Worm (Caenorhabditis elegans): ENCODE data around the gene dct-13.

dct-13 gene

DNA sequence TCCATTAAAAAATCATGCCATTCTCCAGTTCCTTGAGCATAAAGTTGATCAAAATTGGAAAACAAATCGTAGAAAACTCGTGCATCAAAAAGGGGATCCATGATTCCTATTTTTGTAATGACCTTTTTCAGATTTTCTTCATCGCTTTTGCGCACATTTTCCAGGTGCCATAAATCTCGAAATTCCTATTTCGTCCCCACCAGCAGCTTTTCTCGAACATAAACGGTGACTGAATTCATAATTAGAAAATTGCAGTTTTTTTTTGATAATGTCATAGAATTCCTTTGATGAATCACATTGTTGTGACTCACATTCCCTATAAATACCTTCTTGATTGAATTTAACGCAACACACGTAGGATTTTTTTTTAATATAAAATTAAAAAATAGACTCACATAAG, 5.6 kb upstream of the dct-13 start, which contains the start of gene nhr-229:
Gene nhr-229 (minus strand): TSS at position 101 of the 400 bp plus-strand sequence.
- TF ChIP-seq Y67H2A.10 (GFP tag; conservative IDR thresholded peaks at IDR 0.05) (no peak), lin-26 (GFP tag; IDR thresholded peaks at IDR 0.05) (no peak), cebp-2 (GFP tag; IDR thresholded peaks at IDR 0.05) (no peak), F39B2.1 (GFP tag; IDR thresholded peaks at IDR 0.05) (no peak), athp-1 (tag; optimal IDR thresholded peaks at IDR 0.05) (no peak), pha-4 (tag; optimal IDR thresholded peaks at IDR 0.05) (no peak), rpc-1 (optimal IDR thresholded peaks at IDR 0.05) (no peak), rpc-1 (tag; optimal IDR thresholded peaks at IDR 0.05) (no peak), nhr-179 (tag; optimal IDR thresholded peaks at IDR 0.05) (no peak), repo-1 (tag; optimal IDR thresholded peaks at IDR 0.05) (no peak), Y79H2A.3 (GFP tag; conservative IDR thresholded peaks at IDR 0.05) (no peak), nhr-80 (tag; optimal IDR thresholded peaks at IDR 0.05) (no peak), ets-4 (GFP tag; optimal IDR thresholded peaks at IDR 0.05) (no peak), ceh-40 (GFP tag; IDR thresholded peaks at IDR 0.05) (no peak), zim-3 (tag; optimal IDR thresholded peaks at IDR 0.05) (no peak), F10E7.11 (tag; optimal IDR thresholded peaks at IDR 0.05) (no peak), F55B11.4 (tag; optimal IDR thresholded peaks at IDR 0.05; ENCODE audit: borderline replicate concordance, insufficient read depth) (no peak), Y53G8AR.9 (GFP tag; conservative IDR thresholded peaks at IDR 0.05) (no peak), atf-7 (tag; optimal IDR thresholded peaks at IDR 0.05) (no peak), zfh-2 (GFP tag; conservative IDR thresholded peaks at IDR 0.05) (no peak), B0336.3 (GFP tag; IDR thresholded peaks at IDR 0.05) (no peak)

DNA sequence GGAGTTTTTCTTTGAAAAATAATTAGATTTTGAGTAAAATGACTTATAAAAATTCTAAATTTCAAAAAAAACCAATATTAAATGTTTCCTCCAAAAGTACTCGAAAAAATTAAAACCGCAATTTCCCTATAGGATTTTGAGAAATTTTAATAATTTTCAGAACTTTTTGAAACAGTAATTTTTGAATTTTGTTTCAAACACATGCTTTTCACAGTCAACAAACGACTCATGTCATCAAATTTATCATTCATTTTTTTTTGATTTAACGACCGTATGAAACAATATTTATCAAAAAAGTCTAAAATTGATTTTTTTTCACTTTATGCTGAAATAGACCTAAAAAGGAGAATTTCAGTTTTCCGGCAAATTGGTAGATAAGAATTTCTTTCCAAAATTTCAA, 1.7 kb upstream of the dct-13 start:
- TF ChIP-seq hlh-12 (tag; optimal IDR thresholded peaks at IDR 0.05) (no peak), lsy-27 (tag; optimal IDR thresholded peaks at IDR 0.05; ENCODE audit: borderline replicate concordance, insufficient read depth) (no peak), T26A5.8 (tag; optimal IDR thresholded peaks at IDR 0.05) (no peak), hsf-1 (GFP tag; IDR thresholded peaks at IDR 0.05) (no peak), cebp-1 (GFP tag; IDR thresholded peaks at IDR 0.05) (no peak), cebp-1 (tag; optimal IDR thresholded peaks at IDR 0.05) (no peak), attf-6 (GFP tag; IDR thresholded peaks at IDR 0.05) (peak; percentile 72), D2030.7 (GFP tag; IDR thresholded peaks at IDR 0.05) (no peak), Y53G8AR.9 (GFP tag; conservative IDR thresholded peaks at IDR 0.05) (no peak), snpc-4 (GFP tag; optimal IDR thresholded peaks at IDR 0.05) (no peak), snpc-4 (tag; optimal IDR thresholded peaks at IDR 0.05) (peak in 2 of 4 experiments; percentile 35 to 69), B0336.3 (GFP tag; IDR thresholded peaks at IDR 0.05) (no peak), F33H1.4 (GFP tag; IDR thresholded peaks at IDR 0.05) (no peak), snpc-3.4 (tag; optimal IDR thresholded peaks at IDR 0.05) (no peak), chd-7 (tag; optimal IDR thresholded peaks at IDR 0.05) (no peak)

DNA sequence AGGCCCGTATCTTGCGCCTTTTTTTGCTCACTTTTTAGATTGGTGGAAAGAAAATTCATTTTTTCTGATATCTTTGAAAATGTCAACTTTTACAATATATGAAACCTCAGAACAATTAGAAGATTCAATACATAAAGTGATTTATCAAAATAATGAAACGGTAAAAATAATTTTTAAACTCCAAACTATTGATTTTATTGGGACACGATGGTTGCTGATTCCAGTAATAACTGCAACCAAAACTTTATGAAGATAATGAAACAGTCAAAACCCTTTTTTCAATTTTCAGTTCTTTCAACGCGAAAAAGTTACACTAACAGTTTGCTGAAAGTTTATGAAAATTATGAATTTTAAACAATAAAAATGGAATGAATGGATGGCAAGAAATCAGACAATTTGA, 3.9 kb downstream of the dct-13 start:
- TF ChIP-seq aptf-3 (GFP tag; IDR thresholded peaks at IDR 0.05): no peak
- no peak for TF ChIP-seq snpc-4 (GFP tag; optimal IDR thresholded peaks at IDR 0.05)
- peak in 3 of 4 experiments; percentile 26 to 59 (median 49) for TF ChIP-seq snpc-4 (tag; optimal IDR thresholded peaks at IDR 0.05)
- TF ChIP-seq attf-6 (GFP tag; IDR thresholded peaks at IDR 0.05): peak; percentile 76; the same call in 1 of the 2 replicates
- no peak for TF ChIP-seq hmg-20 (GFP tag; IDR thresholded peaks at IDR 0.05)
- TF ChIP-seq Y53G8AR.9 (GFP tag; conservative IDR thresholded peaks at IDR 0.05): no peak

DNA sequence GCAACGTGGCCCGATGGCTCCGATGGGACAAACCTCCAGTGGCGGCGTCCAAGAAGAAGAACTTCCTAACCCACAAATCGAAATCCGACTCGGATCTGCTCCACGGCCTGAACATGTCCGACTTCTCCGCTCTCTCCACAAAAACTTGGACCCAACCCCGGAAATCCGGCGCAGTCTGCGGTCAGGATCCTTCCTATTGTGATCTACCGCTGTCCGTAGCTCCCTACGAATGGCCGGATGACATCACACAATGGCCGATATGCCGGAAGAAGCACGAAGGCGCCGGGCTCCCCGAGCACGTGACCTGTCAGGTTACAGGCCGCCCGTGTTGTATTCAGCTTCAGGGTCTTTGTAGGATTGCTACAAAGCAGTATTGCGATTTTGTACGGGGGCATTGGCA, 14.6 kb downstream of the dct-13 start:
- TF ChIP-seq cebp-2 (GFP tag; IDR thresholded peaks at IDR 0.05): no peak
- TF ChIP-seq egrh-3 (GFP tag; IDR thresholded peaks at IDR 0.05): 0 out of 2 replicates have a peak, but pooled peaks have one; percentile 15
- TF ChIP-seq zfh-2 (GFP tag; conservative IDR thresholded peaks at IDR 0.05): peak; percentile 81
